Fruit fly (Drosophila melanogaster): ENCODE results near the gene EloA.

Gene EloA

dm6 chr3R:23226521-23227039, 24.8 kb upstream of the EloA start, which contains the start of gene cnc (continued):
- TF ChIP-seq Dek (tag; optimal IDR thresholded peaks at IDR 0.05) (no peak), Drgx (GFP tag; IDR thresholded peaks at IDR 0.05) (no peak; the same call in 1 of the 2 replicates), ERR (GFP tag; optimal IDR thresholded peaks at IDR 0.05) (peak; percentile 55), CG3163 (GFP tag; optimal IDR thresholded peaks at IDR 0.05) (peak; percentile 97), CG8290 (GFP tag; optimal IDR thresholded peaks at IDR 0.05) (no peak), CG8290 (tag; optimal IDR thresholded peaks at IDR 0.05) (peak in 1 of 2 experiments; percentile 53), wdn (GFP tag; IDR thresholded peaks at IDR 0.05) (peak; percentile 6; the same call in 1 of the 2 replicates), crp (GFP tag; optimal IDR thresholded peaks at IDR 0.05) (peak in 1 of 2 experiments; percentile 80), CG2875 (GFP tag; optimal IDR thresholded peaks at IDR 0.05) (no peak), CG9437 (GFP tag; optimal IDR thresholded peaks at IDR 0.05) (no peak), HLH3B (GFP tag; IDR thresholded peaks at IDR 0.05) (no peak), Ada2b (GFP tag; IDR thresholded peaks at IDR 0.05) (no peak), cato (GFP tag; optimal IDR thresholded peaks at IDR 0.05; ENCODE audit: borderline replicate concordance) (no peak), grn (GFP tag; optimal IDR thresholded peaks at IDR 0.05) (peak; percentile 83), CG2678 (tag; optimal IDR thresholded peaks at IDR 0.05) (peak; percentile 23), CG11456 (GFP tag; IDR thresholded peaks at IDR 0.05) (no peak), zen (tag; optimal IDR thresholded peaks at IDR 0.05) (no peak), slbo (GFP tag; IDR thresholded peaks at IDR 0.05) (peak; percentile 27; the same call in 1 of the 2 replicates), tll (GFP tag; optimal IDR thresholded peaks at IDR 0.05) (no peak), vvl (GFP tag; IDR thresholded peaks at IDR 0.05) (peak; percentile 70; the same call in 1 of the 2 replicates), unc-4 (GFP tag; IDR thresholded peaks at IDR 0.05; ENCODE audit: partially characterized antibody) (peak; percentile 42), Tbp (GFP tag; optimal IDR thresholded peaks at IDR 0.05) (no peak), peb (GFP tag; IDR thresholded peaks at IDR 0.05) (no peak), grau (tag; optimal IDR thresholded peaks at IDR 0.05) (no peak), zfh1 (GFP tag; IDR thresholded peaks at IDR 0.05) (no peak), NC2α (GFP tag; optimal IDR thresholded peaks at IDR 0.05) (no peak), Usf (GFP tag; optimal IDR thresholded peaks at IDR 0.05) (no peak), CG10654 (GFP tag; optimal IDR thresholded peaks at IDR 0.05) (no peak), unpg (GFP tag; optimal IDR thresholded peaks at IDR 0.05) (no peak), CG8359 (GFP tag; optimal IDR thresholded peaks at IDR 0.05; ENCODE audit: borderline replicate concordance) (no peak), CG6683 (GFP tag; optimal IDR thresholded peaks at IDR 0.05) (peak; percentile 15), fu2 (GFP tag; optimal IDR thresholded peaks at IDR 0.05) (no peak), CG7987 (GFP tag; optimal IDR thresholded peaks at IDR 0.05) (no peak), slou (GFP tag; optimal IDR thresholded peaks at IDR 0.05) (no peak), Nf-YA (GFP tag; IDR thresholded peaks at IDR 0.05) (no peak), Camta (GFP tag; optimal IDR thresholded peaks at IDR 0.05) (no peak), TFAM (GFP tag; optimal IDR thresholded peaks at IDR 0.05) (no peak), Gsc (GFP tag; IDR thresholded peaks at IDR 0.05) (no peak), D (optimal IDR thresholded peaks at IDR 0.05) (no peak), D (GFP tag; optimal IDR thresholded peaks at IDR 0.05) (no peak), knrl (GFP tag; IDR thresholded peaks at IDR 0.05; ENCODE audit: partially characterized antibody) (0 out of 3 replicates have a peak, but pooled peaks have one; percentile 17), hkb (optimal IDR thresholded peaks at IDR 0.05) (no peak), hkb (GFP tag; IDR thresholded peaks at IDR 0.05) (peak; percentile 65), CG8388 (GFP tag; optimal IDR thresholded peaks at IDR 0.05) (no peak), Optix (GFP tag; IDR thresholded peaks at IDR 0.05) (no peak; the same call in 2 of the 3 replicates), Fer1 (GFP tag; optimal IDR thresholded peaks at IDR 0.05) (peak; percentile 66), gem (tag; optimal IDR thresholded peaks at IDR 0.05) (no peak), MESR4 (GFP tag; optimal IDR thresholded peaks at IDR 0.05) (no peak), CG31388 (GFP tag; optimal IDR thresholded peaks at IDR 0.05) (no peak), CG7928 (GFP tag; optimal IDR thresholded peaks at IDR 0.05) (peak; percentile 24), Rfx (GFP tag; IDR thresholded peaks at IDR 0.05) (peak; percentile 32; the same call in 1 of the 2 replicates)
